Worm (Caenorhabditis elegans): ENCODE data around the gene srh-264.

DNA sequence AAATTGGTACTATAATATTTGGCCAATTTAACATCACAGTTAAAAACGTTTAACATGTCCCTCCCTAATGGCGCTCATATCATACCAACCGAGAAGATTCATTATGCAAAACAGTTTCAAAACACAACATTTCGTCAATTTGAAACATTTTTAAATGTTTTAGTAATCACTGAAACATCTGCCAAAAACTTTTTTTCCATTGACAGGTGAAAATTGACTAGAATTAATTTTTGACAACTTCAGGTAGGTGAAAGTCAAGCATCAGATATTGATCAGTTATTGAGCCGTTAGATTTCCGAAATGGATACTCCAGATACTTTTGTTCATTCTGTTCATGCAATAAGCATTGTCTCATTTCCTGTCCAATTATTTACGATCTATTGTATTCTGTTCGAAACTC, 7.0 kb upstream of the srh-264 start, which contains the start of gene srh-257:
- TF ChIP-seq nhr-76 (tag; optimal IDR thresholded peaks at IDR 0.05) (no peak), set-16 (GFP tag; IDR thresholded peaks at IDR 0.05) (no peak), lin-15B (tag; optimal IDR thresholded peaks at IDR 0.05) (no peak), nhr-11 (tag; optimal IDR thresholded peaks at IDR 0.05) (no peak), ztf-7 (tag; optimal IDR thresholded peaks at IDR 0.05) (no peak), lin-13 (GFP tag; optimal IDR thresholded peaks at IDR 0.05) (no peak), F49E8.2 (tag; optimal IDR thresholded peaks at IDR 0.05; ENCODE audit: borderline replicate concordance) (no peak), egl-27 (tag; optimal IDR thresholded peaks at IDR 0.05) (no peak), fkh-10 (GFP tag; optimal IDR thresholded peaks at IDR 0.05) (no peak), tra-1 (GFP tag; IDR thresholded peaks at IDR 0.05) (no peak), R02D3.7 (tag; optimal IDR thresholded peaks at IDR 0.05) (no peak), hlh-30 (tag; optimal IDR thresholded peaks at IDR 0.05; ENCODE audit: insufficient read depth) (no peak), cey-2 (tag; optimal IDR thresholded peaks at IDR 0.05; ENCODE audit: borderline replicate concordance, insufficient read depth) (no peak)

All from whole organism, L4 larva.